Fruit fly (Drosophila melanogaster) whole organism, adult: ENCODE data around the gene tup.

Source experiments
- CG12768 ChIP-seq: fragments of 200-800 bp; sonication (Bioruptor generic); optimal IDR thresholded peaks from 2 replicates; lab custom pipeline; 2017; ENCODE audit warnings: missing biosample characterization, missing genetic modification characterization, mild to moderate bottlenecking, moderate library complexity, missing genetic modification reagents
- CG7045 ChIP-seq: fragments of 200-800 bp; sonication (Bioruptor generic); optimal IDR thresholded peaks from 2 replicates; lab custom pipeline; 2017; ENCODE audit warnings: missing biosample characterization, mild to moderate bottlenecking, missing genetic modification characterization
- bab1 ChIP-seq: fragments of 200-800 bp; sonication (Bioruptor generic); optimal IDR thresholded peaks from 3 replicates; lab custom pipeline; 2019; ENCODE audit warnings: missing biosample characterization, mild to moderate bottlenecking, missing genetic modification characterization, moderate library complexity

DNA sequence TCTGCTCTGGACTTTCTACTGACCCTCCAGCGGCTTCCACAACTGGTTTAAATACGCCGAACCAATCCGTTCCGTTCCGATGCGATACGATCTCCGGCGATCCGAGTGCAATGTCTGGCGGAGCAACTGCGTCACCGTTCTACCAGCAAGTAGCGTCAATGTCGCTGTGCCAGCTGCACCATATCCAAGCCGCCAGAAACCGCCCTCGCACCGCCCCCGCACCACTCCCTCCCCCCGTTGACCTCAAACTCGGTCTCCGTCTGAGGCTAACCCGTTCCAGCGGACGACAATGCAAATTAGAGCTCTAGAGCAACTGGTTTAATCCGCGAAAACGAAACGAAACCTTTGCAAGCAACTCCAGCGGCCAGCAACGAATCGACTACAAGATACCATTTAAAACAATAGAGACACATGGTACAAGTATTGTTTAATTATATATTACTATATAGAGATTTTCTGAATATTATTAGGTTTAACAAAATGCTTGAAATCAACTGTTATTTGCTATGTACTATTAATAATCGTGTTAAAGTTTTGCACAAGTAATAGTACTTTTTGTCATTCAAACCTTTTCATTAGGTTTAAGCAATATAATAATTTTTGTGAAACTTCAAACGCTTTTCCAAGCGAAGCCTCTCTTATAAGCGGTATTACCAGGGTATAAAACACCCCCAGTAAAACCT, 70.0 kb downstream of the tup start, which contains the start of the genes CG10570 and CG42502:
- TF ChIP-seq CG7045 (no peak), bab1 (GFP tag; lab: Kevin White, UChicago) (no peak), CG12768 (GFP tag; lab: Kevin White, UChicago) (no peak)
